Fruit fly (Drosophila melanogaster): ENCODE measurements around the gene CG13050.

CG13050 gene

dm6 chr3L:16288322-16288721, 9.3 kb upstream of the CG13050 start, which contains the start of gene CG13046:
Gene CG13046, minus strand, starts transcription at chr3L:16288422.
- TF ChIP-seq CG17806 (tag; optimal IDR thresholded peaks at IDR 0.05) = no peak
- no peak for TF ChIP-seq CG8301 (tag; optimal IDR thresholded peaks at IDR 0.05)
- TF ChIP-seq CG32121 (GFP tag; IDR thresholded peaks at IDR 0.05) = no peak
- TF ChIP-seq CG8159 (tag; optimal IDR thresholded peaks at IDR 0.05) = no peak
- no peak for TF ChIP-seq Pif1B (GFP tag; optimal IDR thresholded peaks at IDR 0.05)
- TF ChIP-seq CG15710 (tag; optimal IDR thresholded peaks at IDR 0.05) = no peak
- TF ChIP-seq EcR (GFP tag; optimal IDR thresholded peaks at IDR 0.05) = no peak
- no peak for TF ChIP-seq CG9948 (tag; optimal IDR thresholded peaks at IDR 0.05)
- no peak for TF ChIP-seq rn (GFP tag; IDR thresholded peaks at IDR 0.05)
- TF ChIP-seq CG13204 (GFP tag; optimal IDR thresholded peaks at IDR 0.05) = no peak
- TF ChIP-seq CG4496 (GFP tag; IDR thresholded peaks at IDR 0.05) = no peak
- TF ChIP-seq CG10348 (GFP tag; IDR thresholded peaks at IDR 0.05) = no peak
- TF ChIP-seq Pif1A (GFP tag; optimal IDR thresholded peaks at IDR 0.05) = no peak
- TF ChIP-seq CG12605 (GFP tag; IDR thresholded peaks at IDR 0.05) = no peak
- TF ChIP-seq gl (tag; optimal IDR thresholded peaks at IDR 0.05) = no peak
- TF ChIP-seq D1 (tag; optimal IDR thresholded peaks at IDR 0.05) = no peak
- TF ChIP-seq CG14655 (GFP tag; optimal IDR thresholded peaks at IDR 0.05) = no peak

- peak; percentile 56 for TF ChIP-seq Pif1B (GFP tag; optimal IDR thresholded peaks at IDR 0.05)
- TF ChIP-seq Snoo (tag; optimal IDR thresholded peaks at IDR 0.05) = peak; percentile 7
- no peak for TF ChIP-seq rn (GFP tag; IDR thresholded peaks at IDR 0.05)
- peak; percentile 76 for TF ChIP-seq CG17806 (tag; optimal IDR thresholded peaks at IDR 0.05)
- TF ChIP-seq CG8159 (tag; optimal IDR thresholded peaks at IDR 0.05) = peak; percentile 89
- TF ChIP-seq CG10348 (GFP tag; IDR thresholded peaks at IDR 0.05) = no peak
- TF ChIP-seq CG14655 (GFP tag; optimal IDR thresholded peaks at IDR 0.05) = peak; percentile 27
- peak; percentile 53 for TF ChIP-seq gl (tag; optimal IDR thresholded peaks at IDR 0.05)
- TF ChIP-seq Pif1A (GFP tag; optimal IDR thresholded peaks at IDR 0.05) = peak; percentile 65
- peak; percentile 86 for TF ChIP-seq CG15710 (tag; optimal IDR thresholded peaks at IDR 0.05)
- no peak for TF ChIP-seq CG12605 (GFP tag; IDR thresholded peaks at IDR 0.05)
- TF ChIP-seq fd96Ca (GFP tag; IDR thresholded peaks at IDR 0.05) = no peak
- no peak for TF ChIP-seq CG4496 (GFP tag; IDR thresholded peaks at IDR 0.05)
- TF ChIP-seq CG13204 (GFP tag; optimal IDR thresholded peaks at IDR 0.05) = peak; percentile 33
- no peak for TF ChIP-seq CG8301 (tag; optimal IDR thresholded peaks at IDR 0.05)
- TF ChIP-seq CG34367 (tag; optimal IDR thresholded peaks at IDR 0.05) = peak; percentile 67
- peak; percentile 87 for TF ChIP-seq EcR (GFP tag; optimal IDR thresholded peaks at IDR 0.05)
- TF ChIP-seq D1 (tag; optimal IDR thresholded peaks at IDR 0.05) = peak; percentile 62
- TF ChIP-seq CG9948 (tag; optimal IDR thresholded peaks at IDR 0.05) = peak; percentile 70
- no peak for TF ChIP-seq CG32121 (GFP tag; IDR thresholded peaks at IDR 0.05)
- no peak for TF ChIP-seq Ets98B (GFP tag; IDR thresholded peaks at IDR 0.05)
Observed at dm6 chr3L:16286258-16286657, 7.2 kb upstream of the CG13050 start.

dm6 chr3L:16285346-16285911, 6.4 kb upstream of the CG13050 start, which contains the start of gene CG13047:
Gene CG13047, minus strand, starts transcription at chr3L:16285396.
- TF ChIP-seq CG14655 (GFP tag; optimal IDR thresholded peaks at IDR 0.05) (peak; percentile 17), Pif1A (GFP tag; optimal IDR thresholded peaks at IDR 0.05) (no peak), gl (tag; optimal IDR thresholded peaks at IDR 0.05) (no peak), CG12605 (GFP tag; IDR thresholded peaks at IDR 0.05) (no peak), CG15710 (tag; optimal IDR thresholded peaks at IDR 0.05) (peak; percentile 29), CG8301 (tag; optimal IDR thresholded peaks at IDR 0.05) (no peak), CG4496 (GFP tag; IDR thresholded peaks at IDR 0.05) (0 out of 3 replicates have a peak, but pooled peaks have one; percentile 17), CG9948 (tag; optimal IDR thresholded peaks at IDR 0.05) (peak; percentile 52), CG17806 (tag; optimal IDR thresholded peaks at IDR 0.05) (peak; percentile 33), CG8159 (tag; optimal IDR thresholded peaks at IDR 0.05) (peak; percentile 55), fd96Ca (GFP tag; IDR thresholded peaks at IDR 0.05) (no peak), Snoo (tag; optimal IDR thresholded peaks at IDR 0.05) (no peak), EcR (GFP tag; optimal IDR thresholded peaks at IDR 0.05) (no peak), Pif1B (GFP tag; optimal IDR thresholded peaks at IDR 0.05) (no peak), CG32121 (GFP tag; IDR thresholded peaks at IDR 0.05) (no peak), rn (GFP tag; IDR thresholded peaks at IDR 0.05) (no peak), D1 (tag; optimal IDR thresholded peaks at IDR 0.05) (no peak), CG10348 (GFP tag; IDR thresholded peaks at IDR 0.05) (no peak), CG13204 (GFP tag; optimal IDR thresholded peaks at IDR 0.05) (no peak), CG34367 (tag; optimal IDR thresholded peaks at IDR 0.05) (peak; percentile 1), Ets98B (GFP tag; IDR thresholded peaks at IDR 0.05) (no peak)

- 0 out of 2 replicates have a peak, but pooled peaks have one; percentile 16 for TF ChIP-seq CG10348 (GFP tag; IDR thresholded peaks at IDR 0.05)
- TF ChIP-seq CG34367 (tag; optimal IDR thresholded peaks at IDR 0.05) = no peak
Observed at dm6 chr3L:16283821-16284220, 4.8 kb upstream of the CG13050 start, which contains the start of gene CG13048. Gene CG13048, minus strand, starts transcription at chr3L:16283921.

- TF ChIP-seq Ets98B (GFP tag; IDR thresholded peaks at IDR 0.05) (no peak), CG8159 (tag; optimal IDR thresholded peaks at IDR 0.05) (no peak), CG4496 (GFP tag; IDR thresholded peaks at IDR 0.05) (no peak), Pif1B (GFP tag; optimal IDR thresholded peaks at IDR 0.05) (no peak), CG12605 (GFP tag; IDR thresholded peaks at IDR 0.05) (no peak), CG15710 (tag; optimal IDR thresholded peaks at IDR 0.05) (no peak), CG34367 (tag; optimal IDR thresholded peaks at IDR 0.05) (no peak), CG14655 (GFP tag; optimal IDR thresholded peaks at IDR 0.05) (no peak), fd96Ca (GFP tag; IDR thresholded peaks at IDR 0.05) (no peak), CG13204 (GFP tag; optimal IDR thresholded peaks at IDR 0.05) (no peak), CG9948 (tag; optimal IDR thresholded peaks at IDR 0.05) (no peak), CG8301 (tag; optimal IDR thresholded peaks at IDR 0.05) (no peak), EcR (GFP tag; optimal IDR thresholded peaks at IDR 0.05) (no peak), CG17806 (tag; optimal IDR thresholded peaks at IDR 0.05) (no peak), rn (GFP tag; IDR thresholded peaks at IDR 0.05) (no peak), CG10348 (GFP tag; IDR thresholded peaks at IDR 0.05) (no peak), D1 (tag; optimal IDR thresholded peaks at IDR 0.05) (no peak), gl (tag; optimal IDR thresholded peaks at IDR 0.05) (no peak), CG32121 (GFP tag; IDR thresholded peaks at IDR 0.05) (no peak), Snoo (tag; optimal IDR thresholded peaks at IDR 0.05) (no peak)
Observed at dm6 chr3L:16281880-16282556, 2.9 kb upstream of the CG13050 start, which contains the start of gene CG13049. Gene CG13049, minus strand, starts transcription at chr3L:16281930.

All from whole organism, pupa.